Worm (Caenorhabditis elegans): ENCODE measurements around the gene mma-1.

DNA sequence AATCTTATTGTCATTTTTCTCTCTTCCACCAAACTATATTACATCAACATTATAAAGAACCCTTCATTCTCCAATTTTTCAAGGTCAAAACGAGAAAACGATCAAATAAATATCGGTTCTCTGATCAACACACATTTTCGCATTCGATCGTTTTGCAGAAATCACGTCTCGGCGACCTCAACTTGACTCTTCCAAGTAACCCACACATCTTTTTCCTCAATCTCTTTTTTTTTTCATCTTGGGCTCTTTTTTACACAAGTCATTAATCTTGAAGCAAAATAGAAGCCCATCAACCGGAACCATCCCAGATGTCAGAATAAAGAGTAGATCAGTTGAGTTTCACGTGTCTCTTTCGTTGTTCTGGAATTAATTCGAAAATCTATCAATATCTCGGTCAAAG lies 40.2 kb upstream of the mma-1 start:
- TF ChIP-seq ztf-11 (tag; optimal IDR thresholded peaks at IDR 0.05) (no peak), nhr-28 (tag; optimal IDR thresholded peaks at IDR 0.05) (no peak), ces-1 (GFP tag; optimal IDR thresholded peaks at IDR 0.05) (no peak), mab-5 (tag; optimal IDR thresholded peaks at IDR 0.05) (no peak), nhr-12 (tag; optimal IDR thresholded peaks at IDR 0.05) (no peak), sptf-1 (tag; optimal IDR thresholded peaks at IDR 0.05) (no peak), lsy-2 (tag; optimal IDR thresholded peaks at IDR 0.05) (no peak), elt-1 (tag; optimal IDR thresholded peaks at IDR 0.05; ENCODE audit: borderline replicate concordance, insufficient read depth) (no peak)
